Worm (Caenorhabditis elegans): Measurements from ENCODE around the gene C46H3.1.

DNA sequence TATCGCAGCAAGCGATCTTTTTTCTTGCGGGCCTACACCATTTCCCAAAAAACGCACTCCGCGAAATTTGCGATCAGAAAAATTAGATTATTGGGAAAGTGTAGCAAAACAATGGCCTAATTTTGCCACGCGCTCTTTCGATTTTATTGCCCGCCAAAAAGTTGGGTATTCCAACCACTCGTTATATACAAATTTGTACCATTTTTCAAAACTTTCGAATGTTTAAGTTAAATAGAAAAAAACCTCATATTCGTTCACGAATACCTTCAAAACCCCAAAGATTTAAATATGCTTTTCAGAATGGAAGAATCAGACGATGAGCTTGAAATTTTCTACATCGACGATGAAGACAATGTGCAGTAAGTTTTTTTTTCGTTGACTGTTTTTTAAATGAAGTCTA is 16.3 kb upstream of the C46H3.1 start, which contains the start of gene T13G4.1:
- TF ChIP-seq tbx-2 (tag; optimal IDR thresholded peaks at IDR 0.05) = no peak
- TF ChIP-seq isw-1 (GFP tag; IDR thresholded peaks at IDR 0.05) = no peak
- no peak for TF ChIP-seq nhr-12 (tag; optimal IDR thresholded peaks at IDR 0.05)
- TF ChIP-seq fos-1 (tag; optimal IDR thresholded peaks at IDR 0.05) = no peak
- TF ChIP-seq sup-37 (GFP tag; optimal IDR thresholded peaks at IDR 0.05) = no peak
- no peak for TF ChIP-seq egl-27 (tag; optimal IDR thresholded peaks at IDR 0.05)
- TF ChIP-seq snu-23 (GFP tag; optimal IDR thresholded peaks at IDR 0.05) = no peak
- no peak for TF ChIP-seq mab-9 (GFP tag; IDR thresholded peaks at IDR 0.05)
- no peak for TF ChIP-seq nhr-28 (tag; optimal IDR thresholded peaks at IDR 0.05)

All from whole organism, L1 larva.